Fruit fly (Drosophila melanogaster): ENCODE data around the gene Abcd3.
A peak's percentile ranks its signal among the peaks of the same experiment; 100 is the strongest.

dm6 chrX:19769821-19770519, 19.4 kb downstream of the Abcd3 start:
- TF ChIP-seq CG14655 (GFP tag; optimal IDR thresholded peaks at IDR 0.05): peak; percentile 49
- TF ChIP-seq rn (GFP tag; IDR thresholded peaks at IDR 0.05): no peak
- TF ChIP-seq CG13204 (GFP tag; optimal IDR thresholded peaks at IDR 0.05): no peak
- TF ChIP-seq D1 (tag; optimal IDR thresholded peaks at IDR 0.05): no peak
- TF ChIP-seq CG4496 (GFP tag; IDR thresholded peaks at IDR 0.05): 0 out of 3 replicates have a peak, but pooled peaks have one; percentile 27
- TF ChIP-seq Pif1B (GFP tag; optimal IDR thresholded peaks at IDR 0.05): peak; percentile 51
- no peak for TF ChIP-seq fd96Ca (GFP tag; IDR thresholded peaks at IDR 0.05)
- TF ChIP-seq CG15710 (tag; optimal IDR thresholded peaks at IDR 0.05): peak; percentile 39
- no peak for TF ChIP-seq Ets98B (GFP tag; IDR thresholded peaks at IDR 0.05)

Data from whole organism, pupa.